Worm (Caenorhabditis elegans): ENCODE measurements around the gene Y39A1A.16.

Y39A1A.16 gene

DNA sequence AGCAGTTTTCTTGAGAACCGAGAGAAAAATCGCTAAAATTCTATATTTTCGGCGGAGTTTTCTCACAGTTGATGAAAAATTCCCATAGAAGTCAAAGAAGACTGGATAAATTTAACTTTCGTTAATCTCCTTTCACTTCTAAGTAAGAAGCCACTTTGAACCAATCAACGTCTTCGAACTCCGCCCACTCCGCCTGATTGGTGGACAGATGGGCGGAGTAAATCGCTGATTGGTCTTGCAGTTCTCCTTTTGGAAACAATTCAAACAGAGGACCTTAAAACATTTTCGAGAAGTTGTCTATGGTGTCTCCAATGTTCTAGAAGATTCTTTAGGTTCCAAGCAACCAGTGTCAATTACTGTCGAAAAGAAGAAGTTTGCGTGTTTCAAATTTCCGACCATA is 20.7 kb upstream of the Y39A1A.16 start:
- TF ChIP-seq tab-1 (GFP tag; IDR thresholded peaks at IDR 0.05) (no peak), T22C8.4 (GFP tag; IDR thresholded peaks at IDR 0.05) (no peak), med-1 (GFP tag; optimal IDR thresholded peaks at IDR 0.05; ENCODE audit: insufficient read depth) (no peak), cog-1 (tag; optimal IDR thresholded peaks at IDR 0.05) (no peak), ref-1 (GFP tag; conservative IDR thresholded peaks at IDR 0.05) (no peak), flt-1 (GFP tag; IDR thresholded peaks at IDR 0.05) (no peak), klf-2 (GFP tag; conservative IDR thresholded peaks at IDR 0.05) (no peak), ztf-23 (GFP tag; IDR thresholded peaks at IDR 0.05) (no peak), ztf-29 (GFP tag; IDR thresholded peaks at IDR 0.05) (no peak)

DNA sequence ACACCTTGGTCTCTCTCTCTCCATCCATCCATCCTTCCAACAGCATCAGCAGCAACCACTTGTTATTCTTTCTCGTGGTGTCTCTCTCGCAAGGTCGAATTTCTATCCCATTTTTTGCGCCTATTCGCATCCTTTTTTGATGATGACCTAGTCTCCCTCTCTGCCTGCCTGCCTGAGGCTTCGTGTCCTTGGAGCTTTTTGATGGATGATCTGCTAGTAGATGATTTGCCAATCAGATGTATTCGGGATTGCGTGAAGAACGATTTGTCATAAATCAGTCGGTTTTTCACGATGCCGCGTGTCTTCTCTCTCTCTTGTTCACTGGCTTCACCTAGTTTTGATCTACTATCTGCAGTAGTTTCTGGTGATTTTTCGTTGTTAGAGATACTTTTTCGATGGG is 17.8 kb upstream of the Y39A1A.16 start:
- 0 out of 2 replicates have a peak, but pooled peaks have one; percentile 16 for TF ChIP-seq ztf-29 (GFP tag; IDR thresholded peaks at IDR 0.05)
- no peak for TF ChIP-seq flt-1 (GFP tag; IDR thresholded peaks at IDR 0.05)
- no peak for TF ChIP-seq tab-1 (GFP tag; IDR thresholded peaks at IDR 0.05)
- no peak for TF ChIP-seq klf-2 (GFP tag; conservative IDR thresholded peaks at IDR 0.05)
- TF ChIP-seq ref-1 (GFP tag; conservative IDR thresholded peaks at IDR 0.05) = no peak
- no peak for TF ChIP-seq ztf-23 (GFP tag; IDR thresholded peaks at IDR 0.05)
- no peak for TF ChIP-seq T22C8.4 (GFP tag; IDR thresholded peaks at IDR 0.05)

DNA sequence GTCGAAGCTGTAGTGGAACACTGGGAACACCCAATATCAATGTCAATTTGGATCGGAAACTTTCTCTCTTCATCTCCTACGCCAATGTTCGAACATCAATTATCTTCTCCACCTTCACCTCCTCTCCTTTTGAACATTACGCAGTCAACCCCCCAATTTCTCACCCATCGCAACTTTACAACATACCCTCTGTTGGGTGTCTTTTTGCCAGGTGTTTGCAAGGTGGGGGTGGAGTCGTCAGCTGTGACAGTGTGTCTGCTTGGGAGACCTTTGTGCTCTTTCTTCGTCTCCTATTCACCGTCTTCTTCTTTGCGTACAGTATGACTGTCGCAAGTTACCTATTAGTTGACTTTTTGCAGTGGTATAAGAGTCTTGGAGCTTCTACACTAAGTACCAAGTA is 12.4 kb upstream of the Y39A1A.16 start:
- TF ChIP-seq cog-1 (tag; optimal IDR thresholded peaks at IDR 0.05) (no peak), ref-1 (GFP tag; conservative IDR thresholded peaks at IDR 0.05) (no peak), med-1 (GFP tag; optimal IDR thresholded peaks at IDR 0.05; ENCODE audit: insufficient read depth) (no peak)

DNA sequence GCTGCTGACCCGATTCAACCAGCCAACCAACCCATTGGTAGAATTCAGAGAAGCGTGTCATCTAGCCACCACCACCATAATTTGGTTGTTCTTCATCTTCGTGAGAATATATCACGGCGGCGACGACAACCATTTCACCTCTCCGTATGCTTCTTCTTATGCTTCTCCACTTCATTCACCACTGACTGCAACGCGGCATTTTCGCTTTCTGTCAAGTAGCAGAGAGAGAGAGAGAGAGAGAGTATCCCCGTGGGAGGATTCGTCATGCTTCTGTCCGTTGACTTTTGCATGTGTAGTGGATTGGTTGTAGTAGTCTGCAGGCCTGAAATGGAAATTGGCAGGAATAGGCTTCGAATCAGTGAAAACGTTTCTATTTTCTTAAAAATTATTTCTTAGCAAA is 7.2 kb upstream of the Y39A1A.16 start:
- no peak for TF ChIP-seq ztf-23 (GFP tag; IDR thresholded peaks at IDR 0.05)
- no peak for TF ChIP-seq ref-1 (GFP tag; conservative IDR thresholded peaks at IDR 0.05)
- no peak for TF ChIP-seq cog-1 (tag; optimal IDR thresholded peaks at IDR 0.05)
- no peak for TF ChIP-seq med-1 (GFP tag; optimal IDR thresholded peaks at IDR 0.05; ENCODE audit: insufficient read depth)
- no peak for TF ChIP-seq tab-1 (GFP tag; IDR thresholded peaks at IDR 0.05)
- no peak for TF ChIP-seq T22C8.4 (GFP tag; IDR thresholded peaks at IDR 0.05)
- TF ChIP-seq ztf-29 (GFP tag; IDR thresholded peaks at IDR 0.05) = no peak
- TF ChIP-seq flt-1 (GFP tag; IDR thresholded peaks at IDR 0.05) = no peak
- TF ChIP-seq klf-2 (GFP tag; conservative IDR thresholded peaks at IDR 0.05) = no peak

DNA sequence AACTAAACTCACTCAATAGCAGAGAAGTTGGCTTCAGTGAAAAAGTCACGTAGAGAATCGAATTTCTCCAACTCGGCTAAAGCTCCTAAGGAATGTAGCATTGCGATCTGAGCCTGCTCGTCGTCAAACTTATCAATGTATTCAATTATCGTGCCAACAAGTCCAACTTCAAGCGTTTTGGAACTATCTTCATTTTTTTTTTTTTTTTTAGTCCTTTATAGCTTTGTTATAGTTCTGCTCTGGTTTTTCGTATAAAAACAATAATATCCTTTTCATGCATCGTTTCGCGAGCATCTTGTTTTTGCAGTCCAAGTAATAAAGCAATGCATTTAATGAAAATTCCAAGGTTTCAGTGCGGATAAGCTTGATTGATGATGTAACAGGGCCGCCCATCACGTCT is 10.0 kb downstream of the Y39A1A.16 start, which contains the start of gene Y39A1A.31:
Gene Y39A1A.31 (minus strand): TSS at position 101 of the 400 bp plus-strand sequence.
- TF ChIP-seq T22C8.4 (GFP tag; IDR thresholded peaks at IDR 0.05) = no peak
- TF ChIP-seq ref-1 (GFP tag; conservative IDR thresholded peaks at IDR 0.05) = no peak
- no peak for TF ChIP-seq klf-2 (GFP tag; conservative IDR thresholded peaks at IDR 0.05)
- TF ChIP-seq med-1 (GFP tag; optimal IDR thresholded peaks at IDR 0.05; ENCODE audit: insufficient read depth) = no peak
- TF ChIP-seq ztf-23 (GFP tag; IDR thresholded peaks at IDR 0.05) = no peak

DNA sequence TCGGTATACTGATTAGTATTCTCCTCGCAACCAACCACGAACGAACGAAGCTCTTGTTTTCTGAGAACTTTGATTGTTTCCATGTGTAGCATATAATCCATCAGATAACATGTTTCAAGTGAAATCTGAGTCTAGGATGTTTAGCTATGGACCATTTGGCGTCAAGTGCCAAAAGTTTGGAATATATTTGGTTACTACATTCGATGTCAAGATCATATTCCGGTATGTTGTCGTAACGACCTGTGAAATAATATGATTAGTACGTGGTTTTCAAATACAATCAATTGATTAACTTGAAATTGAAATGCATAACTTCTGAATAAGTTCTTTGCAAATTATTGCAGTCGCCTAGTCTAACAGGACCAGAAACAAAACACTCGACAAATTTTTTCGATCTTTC is 11.9 kb downstream of the Y39A1A.16 start, which contains the start of gene Y39A1A.17:
Gene Y39A1A.17 (minus strand): TSS at position 101 of the 400 bp plus-strand sequence.
- no peak for TF ChIP-seq ztf-29 (GFP tag; IDR thresholded peaks at IDR 0.05)
- TF ChIP-seq flt-1 (GFP tag; IDR thresholded peaks at IDR 0.05) = no peak
- no peak for TF ChIP-seq cog-1 (tag; optimal IDR thresholded peaks at IDR 0.05)
- TF ChIP-seq T22C8.4 (GFP tag; IDR thresholded peaks at IDR 0.05) = no peak
- no peak for TF ChIP-seq ref-1 (GFP tag; conservative IDR thresholded peaks at IDR 0.05)
- no peak for TF ChIP-seq tab-1 (GFP tag; IDR thresholded peaks at IDR 0.05)

DNA sequence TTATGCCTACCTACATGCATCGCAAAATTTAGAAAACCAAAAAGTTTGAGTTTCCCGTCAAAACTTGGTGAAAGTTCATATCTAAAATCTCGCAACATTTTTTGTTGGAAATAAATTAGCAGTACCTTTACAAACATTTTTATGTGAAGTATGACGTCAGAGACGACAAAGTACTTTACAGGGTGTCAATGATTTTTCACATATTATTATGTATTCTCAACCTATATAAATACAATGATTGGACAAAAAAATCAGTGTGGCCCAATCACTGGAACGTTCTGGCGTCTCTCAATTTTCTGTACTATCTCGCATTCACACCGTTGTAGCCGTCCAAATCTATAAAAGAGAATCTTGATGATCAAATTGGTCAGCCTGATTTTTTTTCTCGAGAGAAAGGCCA is 15.2 kb downstream of the Y39A1A.16 start, which contains the start of the genes Y39A1A.18 and fmo-3:
Gene Y39A1A.18 (minus strand): TSS at position 192 of the 400 bp plus-strand sequence.
Gene fmo-3 (plus strand): TSS at position 388 of the 400 bp plus-strand sequence.
- TF ChIP-seq ztf-23 (GFP tag; IDR thresholded peaks at IDR 0.05) = no peak
- TF ChIP-seq klf-2 (GFP tag; conservative IDR thresholded peaks at IDR 0.05) = no peak
- TF ChIP-seq ztf-29 (GFP tag; IDR thresholded peaks at IDR 0.05) = no peak
- no peak for TF ChIP-seq tab-1 (GFP tag; IDR thresholded peaks at IDR 0.05)
- TF ChIP-seq cog-1 (tag; optimal IDR thresholded peaks at IDR 0.05) = no peak

DNA sequence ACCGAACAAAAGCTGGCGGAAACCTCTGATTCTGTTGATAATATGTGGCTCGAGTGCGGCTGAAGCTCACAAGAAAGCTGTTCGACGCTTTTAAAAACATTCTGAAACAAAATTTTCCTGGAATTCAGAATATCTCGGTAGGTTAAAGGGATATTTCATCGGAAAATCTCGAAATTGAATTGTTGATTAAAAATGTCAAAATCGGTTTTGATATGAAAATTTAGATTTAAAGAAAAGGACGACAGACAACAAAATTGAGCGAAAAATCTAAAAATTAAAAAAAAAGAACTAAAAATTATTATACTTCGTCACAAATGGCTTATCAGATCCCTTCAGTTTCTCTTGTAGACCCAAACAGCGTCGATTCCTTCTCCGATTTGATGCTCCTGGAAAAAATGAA is 21.4 kb downstream of the Y39A1A.16 start, which contains the start of gene Y39A1A.20:
Gene Y39A1A.20 (minus strand): TSS at position 101 of the 400 bp plus-strand sequence.
- TF ChIP-seq klf-2 (GFP tag; conservative IDR thresholded peaks at IDR 0.05) (no peak), ztf-29 (GFP tag; IDR thresholded peaks at IDR 0.05) (no peak), flt-1 (GFP tag; IDR thresholded peaks at IDR 0.05) (no peak), ref-1 (GFP tag; conservative IDR thresholded peaks at IDR 0.05) (no peak), tab-1 (GFP tag; IDR thresholded peaks at IDR 0.05) (no peak), ztf-23 (GFP tag; IDR thresholded peaks at IDR 0.05) (no peak), med-1 (GFP tag; optimal IDR thresholded peaks at IDR 0.05; ENCODE audit: insufficient read depth) (no peak), cog-1 (tag; optimal IDR thresholded peaks at IDR 0.05) (no peak), T22C8.4 (GFP tag; IDR thresholded peaks at IDR 0.05) (no peak)

DNA sequence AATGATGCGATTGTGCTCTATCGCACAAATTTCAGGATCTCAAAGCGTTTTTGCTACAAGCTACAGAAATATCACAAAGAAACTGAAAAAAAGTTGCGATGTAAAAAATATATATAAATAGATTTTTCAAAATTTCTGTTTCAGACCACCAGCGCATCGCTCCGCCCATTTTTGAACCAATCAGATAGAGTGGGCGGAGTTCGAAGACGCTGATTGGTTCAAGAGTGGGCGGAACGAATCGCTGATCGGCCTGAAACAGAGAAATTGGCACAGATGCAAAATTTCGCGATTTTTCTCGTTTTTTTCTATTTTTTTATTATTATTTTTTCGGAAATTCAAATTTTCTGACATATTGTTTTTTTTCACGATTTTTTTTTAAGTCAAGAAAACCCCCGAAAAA is 23.7 kb downstream of the Y39A1A.16 start:
- TF ChIP-seq klf-2 (GFP tag; conservative IDR thresholded peaks at IDR 0.05) = no peak
- no peak for TF ChIP-seq cog-1 (tag; optimal IDR thresholded peaks at IDR 0.05)
- TF ChIP-seq tab-1 (GFP tag; IDR thresholded peaks at IDR 0.05) = no peak
- TF ChIP-seq ztf-23 (GFP tag; IDR thresholded peaks at IDR 0.05) = no peak
- TF ChIP-seq T22C8.4 (GFP tag; IDR thresholded peaks at IDR 0.05) = no peak
- TF ChIP-seq ztf-29 (GFP tag; IDR thresholded peaks at IDR 0.05) = no peak
- no peak for TF ChIP-seq ref-1 (GFP tag; conservative IDR thresholded peaks at IDR 0.05)
- no peak for TF ChIP-seq flt-1 (GFP tag; IDR thresholded peaks at IDR 0.05)
- TF ChIP-seq med-1 (GFP tag; optimal IDR thresholded peaks at IDR 0.05; ENCODE audit: insufficient read depth) = no peak

DNA sequence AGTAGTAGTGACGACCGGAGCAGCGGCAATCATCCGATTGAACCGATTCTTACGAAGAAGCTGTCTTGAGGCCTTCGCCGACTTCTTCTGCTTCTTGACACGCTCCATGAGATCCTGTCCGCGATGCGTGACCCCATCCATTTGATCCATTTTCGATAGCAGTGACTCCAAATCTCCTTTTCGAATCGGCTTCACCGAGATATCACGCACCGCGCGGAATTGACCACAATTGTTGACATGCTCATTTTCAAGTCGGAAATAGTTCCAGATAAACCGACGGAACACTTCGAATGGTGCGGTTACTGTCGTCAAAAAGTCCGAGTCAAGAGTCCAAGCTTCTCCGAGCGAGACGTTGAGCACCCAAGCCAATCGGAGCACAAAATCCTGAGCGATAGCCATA is 24.8 kb downstream of the Y39A1A.16 start:
- TF ChIP-seq cog-1 (tag; optimal IDR thresholded peaks at IDR 0.05) (no peak), ztf-23 (GFP tag; IDR thresholded peaks at IDR 0.05) (no peak)

DNA sequence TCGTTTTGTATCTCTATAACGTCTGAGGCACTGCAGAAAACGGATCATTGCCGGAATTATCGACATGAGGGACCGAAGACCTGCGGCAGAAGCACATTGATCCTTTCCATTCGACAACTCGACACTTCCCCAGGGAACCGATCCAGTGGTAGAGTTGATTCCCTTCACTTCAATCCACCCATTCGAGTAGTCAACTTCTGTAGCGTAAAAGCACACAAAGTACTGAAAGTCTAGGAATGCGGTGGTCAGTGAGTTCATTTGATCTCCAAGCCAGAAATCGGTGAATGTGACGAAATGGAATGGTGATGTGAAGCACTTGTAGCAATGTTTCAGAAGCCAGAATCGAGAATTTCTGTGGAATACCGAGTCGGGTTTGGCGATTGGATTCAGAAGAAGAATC is 25.4 kb downstream of the Y39A1A.16 start:
- no peak for TF ChIP-seq ref-1 (GFP tag; conservative IDR thresholded peaks at IDR 0.05)
- no peak for TF ChIP-seq tab-1 (GFP tag; IDR thresholded peaks at IDR 0.05)
- TF ChIP-seq T22C8.4 (GFP tag; IDR thresholded peaks at IDR 0.05) = no peak

Measured in whole organism, midembryonic.